Fruit fly (Drosophila melanogaster) whole organism, embryonic: Measurements from ENCODE around the gene Adgf-D.

Source experiments
- CG7271 ChIP-seq: fragments of 200-800 bp; sonication (Bioruptor generic); optimal IDR thresholded peaks from 2 replicates; lab custom pipeline; 2018; ENCODE audit warnings: missing biosample characterization, mild to moderate bottlenecking, missing genetic modification characterization, moderate library complexity
- z ChIP-seq: fragments of 200-800 bp; sonication (Bioruptor generic); IDR thresholded peaks from 3 replicates; pipeline ENCODE4 v1.3.6; 2022; ENCODE audit warnings: missing biosample characterization, missing genetic modification characterization

dm6 chr3R:13728897-13729296 is 23.7 kb upstream of the Adgf-D start:
- no peak for TF ChIP-seq z
- TF ChIP-seq CG7271 = no peak
